Worm (Caenorhabditis elegans): Measurements from ENCODE around the gene R13H4.2.

R13H4.2 gene

ce11 chrV:11836073-11836472 lies at the start of gene R13H4.2:
Gene R13H4.2 (plus strand): TSS chrV:11836391.
- no peak for TF ChIP-seq him-1 (tag; optimal IDR thresholded peaks at IDR 0.05)
- TF ChIP-seq dao-5 (tag; optimal IDR thresholded peaks at IDR 0.05) = no peak
- TF ChIP-seq W03F9.2 (tag; optimal IDR thresholded peaks at IDR 0.05) = no peak

ce11 chrV:11787258-11787657 lies 48.9 kb upstream of the R13H4.2 start, which contains the start of gene F55A11.7:
Gene F55A11.7 (minus strand): TSS chrV:11787443.
- TF ChIP-seq him-1 (tag; optimal IDR thresholded peaks at IDR 0.05) (no peak), W03F9.2 (tag; optimal IDR thresholded peaks at IDR 0.05) (no peak), dao-5 (tag; optimal IDR thresholded peaks at IDR 0.05) (no peak)

ce11 chrV:11787742-11788238 lies 48.4 kb upstream of the R13H4.2 start, which contains the start of gene F55A11.8:
Gene F55A11.8 (plus strand): TSS chrV:11788188.
- TF ChIP-seq dao-5 (tag; optimal IDR thresholded peaks at IDR 0.05) (no peak), W03F9.2 (tag; optimal IDR thresholded peaks at IDR 0.05) (peak; percentile 31)

ce11 chrV:11789474-11789873 lies 46.7 kb upstream of the R13H4.2 start, which contains the start of gene D2023.1:
Gene D2023.1 (plus strand): TSS chrV:11789550.
- TF ChIP-seq W03F9.2 (tag; optimal IDR thresholded peaks at IDR 0.05) (no peak), him-1 (tag; optimal IDR thresholded peaks at IDR 0.05) (no peak), dao-5 (tag; optimal IDR thresholded peaks at IDR 0.05) (no peak)

ce11 chrV:11794172-11794571 lies 42.0 kb upstream of the R13H4.2 start:
- TF ChIP-seq him-1 (tag; optimal IDR thresholded peaks at IDR 0.05) (no peak), dao-5 (tag; optimal IDR thresholded peaks at IDR 0.05) (no peak), W03F9.2 (tag; optimal IDR thresholded peaks at IDR 0.05) (no peak)

- TF ChIP-seq him-1 (tag; optimal IDR thresholded peaks at IDR 0.05) (no peak), W03F9.2 (tag; optimal IDR thresholded peaks at IDR 0.05) (no peak), dao-5 (tag; optimal IDR thresholded peaks at IDR 0.05) (no peak)
Observed at ce11 chrV:11795352-11795751, 40.8 kb upstream of the R13H4.2 start.

- TF ChIP-seq him-1 (tag; optimal IDR thresholded peaks at IDR 0.05) (no peak), dao-5 (tag; optimal IDR thresholded peaks at IDR 0.05) (no peak), W03F9.2 (tag; optimal IDR thresholded peaks at IDR 0.05) (no peak)
Observed at ce11 chrV:11796343-11796742, 39.8 kb upstream of the R13H4.2 start.

- TF ChIP-seq W03F9.2 (tag; optimal IDR thresholded peaks at IDR 0.05) (no peak), dao-5 (tag; optimal IDR thresholded peaks at IDR 0.05) (no peak), him-1 (tag; optimal IDR thresholded peaks at IDR 0.05) (no peak)
Observed at ce11 chrV:11797272-11797855, 38.8 kb upstream of the R13H4.2 start.

ce11 chrV:11798320-11798719 lies 37.9 kb upstream of the R13H4.2 start:
- no peak for TF ChIP-seq him-1 (tag; optimal IDR thresholded peaks at IDR 0.05)
- TF ChIP-seq W03F9.2 (tag; optimal IDR thresholded peaks at IDR 0.05) = no peak
- TF ChIP-seq dao-5 (tag; optimal IDR thresholded peaks at IDR 0.05) = no peak

- TF ChIP-seq W03F9.2 (tag; optimal IDR thresholded peaks at IDR 0.05) (no peak), him-1 (tag; optimal IDR thresholded peaks at IDR 0.05) (no peak), dao-5 (tag; optimal IDR thresholded peaks at IDR 0.05) (no peak)
Observed at ce11 chrV:11799252-11799822, 36.9 kb upstream of the R13H4.2 start.

ce11 chrV:11800486-11800885 lies 35.7 kb upstream of the R13H4.2 start:
- no peak for TF ChIP-seq him-1 (tag; optimal IDR thresholded peaks at IDR 0.05)
- TF ChIP-seq W03F9.2 (tag; optimal IDR thresholded peaks at IDR 0.05) = no peak
- TF ChIP-seq dao-5 (tag; optimal IDR thresholded peaks at IDR 0.05) = no peak

- no peak for TF ChIP-seq dao-5 (tag; optimal IDR thresholded peaks at IDR 0.05)
- no peak for TF ChIP-seq him-1 (tag; optimal IDR thresholded peaks at IDR 0.05)
- TF ChIP-seq W03F9.2 (tag; optimal IDR thresholded peaks at IDR 0.05) = no peak
Observed at ce11 chrV:11801076-11801849, 34.9 kb upstream of the R13H4.2 start.

- TF ChIP-seq dao-5 (tag; optimal IDR thresholded peaks at IDR 0.05) = no peak
- TF ChIP-seq him-1 (tag; optimal IDR thresholded peaks at IDR 0.05) = no peak
- no peak for TF ChIP-seq W03F9.2 (tag; optimal IDR thresholded peaks at IDR 0.05)
Observed at ce11 chrV:11802508-11802907, 33.7 kb upstream of the R13H4.2 start.

- no peak for TF ChIP-seq dao-5 (tag; optimal IDR thresholded peaks at IDR 0.05)
- TF ChIP-seq him-1 (tag; optimal IDR thresholded peaks at IDR 0.05) = no peak
- TF ChIP-seq W03F9.2 (tag; optimal IDR thresholded peaks at IDR 0.05) = no peak
Observed at ce11 chrV:11803518-11803994, 32.6 kb upstream of the R13H4.2 start.
